Worm (Caenorhabditis elegans): Measurements from ENCODE around the gene ruvb-2.
A peak's percentile ranks its signal among the peaks of the same experiment; 100 is the strongest.

ce11 chrIV:6909863-6910733 is 9.1 kb downstream of the ruvb-2 start, which contains the start of the genes rpn-1 and ribo-1:
- TF ChIP-seq sma-3 (GFP tag; optimal IDR thresholded peaks at IDR 0.05) (no peak), fos-1 (tag; optimal IDR thresholded peaks at IDR 0.05) (no peak), nhr-25 (tag; optimal IDR thresholded peaks at IDR 0.05) (peak; percentile 12)
